Fruit fly (Drosophila melanogaster) whole organism, embryonic: ENCODE measurements around the gene Cad74A.

Source experiments
- Atf6 ChIP-seq: fragments of 200-800 bp; sonication (Bioruptor generic); IDR thresholded peaks from 2 replicates; pipeline ENCODE4 v1.3.6; 2022; ENCODE audit warnings: missing biosample characterization, missing genetic modification characterization
- BtbVII ChIP-seq: fragments of 200-800 bp; sonication (Bioruptor generic); optimal IDR thresholded peaks from 3 replicates; lab custom pipeline; 2017; ENCODE audit warnings: missing biosample characterization, mild to moderate bottlenecking, missing genetic modification characterization
- C15 ChIP-seq: fragments of 200-800 bp; sonication (Bioruptor generic); IDR thresholded peaks from 3 replicates; pipeline ENCODE4 v1.3.6; 2022; ENCODE audit warnings: missing biosample characterization, missing genetic modification characterization
- CG11560 ChIP-seq: fragments of 200-800 bp; sonication (Bioruptor generic); IDR thresholded peaks from 3 replicates; pipeline ENCODE4 v1.3.6; 2022; ENCODE audit warnings: missing biosample characterization, missing genetic modification characterization
- CG12219 ChIP-seq: fragments of 200-800 bp; sonication (Bioruptor generic); optimal IDR thresholded peaks from 3 replicates; lab custom pipeline; 2018; ENCODE audit warnings: missing biosample characterization, mild to moderate bottlenecking, missing genetic modification characterization
- CG12299 ChIP-seq: fragments of 200-800 bp; sonication (Bioruptor generic); optimal IDR thresholded peaks from 2 replicates; lab custom pipeline; 2018; ENCODE audit warnings: missing biosample characterization, mild to moderate bottlenecking, missing genetic modification characterization
- CG1529 ChIP-seq: fragments of 200-800 bp; sonication (Bioruptor generic); optimal IDR thresholded peaks from 3 replicates; lab custom pipeline; 2018; ENCODE audit warnings: missing biosample characterization, missing genetic modification characterization
- CG17829 ChIP-seq: fragments of 200-800 bp; optimal IDR thresholded peaks from 2 replicates; lab custom pipeline; 2019; ENCODE audit warnings: missing biosample characterization, mild to moderate bottlenecking, missing genetic modification characterization, moderate library complexity
- CG18011 ChIP-seq: fragments of 200-800 bp; sonication (Bioruptor generic); optimal IDR thresholded peaks from 2 replicates; lab custom pipeline; 2017; ENCODE audit warnings: missing biosample characterization, missing genetic modification characterization, mild to moderate bottlenecking, moderate library complexity, missing genotype
- CG18262 ChIP-seq: fragments of 200-800 bp; optimal IDR thresholded peaks from 3 replicates; lab custom pipeline; 2019; ENCODE audit warnings: missing biosample characterization, mild to moderate bottlenecking, missing genetic modification characterization, moderate library complexity
- CG18599 ChIP-seq: fragments of 200-800 bp; sonication (Bioruptor generic); optimal IDR thresholded peaks from 3 replicates; lab custom pipeline; 2017; ENCODE audit warnings: missing biosample characterization, missing genetic modification characterization, mild to moderate bottlenecking, moderate library complexity, missing genetic modification reagents
- CG18764 ChIP-seq: fragments of 200-800 bp; sonication (Bioruptor generic); optimal IDR thresholded peaks from 3 replicates; lab custom pipeline; 2016; ENCODE audit warnings: missing biosample characterization, missing genetic modification characterization
- CG2199 ChIP-seq: fragments of 200-800 bp; sonication (Bioruptor generic); IDR thresholded peaks from 3 replicates; pipeline ENCODE4 v1.3.6; 2022; ENCODE audit warnings: missing biosample characterization, missing genetic modification characterization
- CG2712 ChIP-seq: fragments of 200-800 bp; optimal IDR thresholded peaks from 3 replicates; lab custom pipeline; 2019; ENCODE audit warnings: missing biosample characterization, mild to moderate bottlenecking, missing genetic modification characterization, moderate library complexity
- CG3995 ChIP-seq: fragments of 200-800 bp; sonication (Bioruptor generic); optimal IDR thresholded peaks from 3 replicates; lab custom pipeline; 2016; ENCODE audit warnings: missing biosample characterization, missing genetic modification characterization
- CG6254 ChIP-seq: fragments of 200-800 bp; sonication (Bioruptor generic); optimal IDR thresholded peaks from 3 replicates; lab custom pipeline; 2017; ENCODE audit warnings: mild to moderate bottlenecking, missing biosample characterization, missing genetic modification reagents, missing genetic modification characterization
- CG6791 ChIP-seq: fragments of 200-800 bp; sonication (Bioruptor generic); IDR thresholded peaks from 3 replicates; pipeline ENCODE4 v1.3.6; 2022; ENCODE audit warnings: missing biosample characterization, missing genetic modification characterization; ENCODE audit not compliant: partially characterized antibody
- CG7987 ChIP-seq: fragments of 200-800 bp; sonication (Bioruptor generic); optimal IDR thresholded peaks from 2 replicates; lab custom pipeline; 2018; ENCODE audit warnings: missing biosample characterization, mild to moderate bottlenecking, missing genetic modification characterization, moderate library complexity
- CG8388 ChIP-seq: fragments of 200-800 bp; sonication (Bioruptor generic); optimal IDR thresholded peaks from 2 replicates; lab custom pipeline; 2019; ENCODE audit warnings: missing biosample characterization, mild to moderate bottlenecking, missing genetic modification characterization, moderate library complexity
- CG8478 ChIP-seq: fragments of >200 bp; optimal IDR thresholded peaks from 2 replicates; lab custom pipeline; 2018
- CTCF ChIP-seq: fragments of 200-800 bp; sonication (Bioruptor generic); optimal IDR thresholded peaks from 2 replicates; lab custom pipeline; 2017; ENCODE audit warnings: missing biosample characterization, mild to moderate bottlenecking, missing genetic modification characterization, moderate library complexity
- Dll ChIP-seq: fragments of 200-800 bp; sonication (Bioruptor generic); IDR thresholded peaks from 4 replicates; pipeline ENCODE4 v1.3.6; 2022; ENCODE audit warnings: missing biosample characterization, missing genetic modification characterization; ENCODE audit not compliant: partially characterized antibody
- E2f1 ChIP-seq: fragments of 200-800 bp; sonication (Bioruptor generic); IDR thresholded peaks from 2 replicates; pipeline ENCODE4 v1.3.6; 2022; ENCODE audit warnings: missing biosample characterization, missing genetic modification characterization
- ERR ChIP-seq: fragments of 200-800 bp; sonication (Bioruptor generic); optimal IDR thresholded peaks from 2 replicates; lab custom pipeline; 2016; ENCODE audit warnings: missing biosample characterization, missing genetic modification characterization
- Fer1 ChIP-seq: fragments of 200-800 bp; sonication (Bioruptor generic); optimal IDR thresholded peaks from 2 replicates; lab custom pipeline; 2017; ENCODE audit warnings: missing biosample characterization, mild to moderate bottlenecking, missing genetic modification characterization
- GATAe ChIP-seq: fragments of 200-800 bp; sonication (Bioruptor generic); conservative IDR thresholded peaks from 2 replicates; pipeline ENCODE4 v1.3.6; 2022; ENCODE audit warnings: missing biosample characterization, missing genetic modification characterization
- HmgD ChIP-seq: fragments of 200-800 bp; sonication (Bioruptor generic); optimal IDR thresholded peaks from 3 replicates; lab custom pipeline; 2016; ENCODE audit warnings: missing biosample characterization, missing genetic modification characterization
- Hmr ChIP-seq: fragments of 200-800 bp; sonication (Bioruptor generic); optimal IDR thresholded peaks from 3 replicates; lab custom pipeline; 2017; ENCODE audit warnings: mild to moderate bottlenecking, missing biosample characterization, missing genetic modification reagents, missing genetic modification characterization
- Lhr ChIP-seq: fragments of 200-800 bp; sonication (Bioruptor generic); optimal IDR thresholded peaks from 3 replicates; lab custom pipeline; 2017; ENCODE audit warnings: mild to moderate bottlenecking, missing biosample characterization, missing genetic modification reagents, missing genetic modification characterization
- Mad ChIP-seq: fragments of 200-800 bp; sonication (Bioruptor generic); optimal IDR thresholded peaks from 2 replicates; lab custom pipeline; 2016; ENCODE audit warnings: missing biosample characterization, missing genetic modification characterization
- Optix ChIP-seq: fragments of 200-800 bp; sonication (Bioruptor generic); IDR thresholded peaks from 3 replicates; pipeline ENCODE4 v1.3.6; 2022; ENCODE audit warnings: missing biosample characterization, missing genetic modification characterization
- Pdp1 ChIP-seq, 2 experiments: fragments of 200-800 bp; sonication (Bioruptor generic); optimal IDR thresholded peaks; 3 replicates each; lab custom pipeline; 2016; ENCODE audit warnings: missing biosample characterization in 2 of 2, missing genetic modification characterization in 2 of 2, mild to moderate bottlenecking in 1 of 2, moderate library complexity in 1 of 2
- Six4 ChIP-seq: fragments of 200-800 bp; sonication (Bioruptor generic); optimal IDR thresholded peaks from 2 replicates; lab custom pipeline; 2016; ENCODE audit warnings: missing biosample characterization, missing genetic modification characterization
- Ssrp ChIP-seq: fragments of 200-800 bp; sonication (Bioruptor generic); optimal IDR thresholded peaks from 2 replicates; lab custom pipeline; 2018; ENCODE audit warnings: missing biosample characterization, mild to moderate bottlenecking, missing genetic modification characterization, moderate library complexity
- chn ChIP-seq: fragments of 200-800 bp; sonication (Bioruptor generic); optimal IDR thresholded peaks from 2 replicates; lab custom pipeline; 2016; ENCODE audit warnings: missing biosample characterization, missing genetic modification characterization
- da ChIP-seq: fragments of 200-800 bp; sonication (Bioruptor generic); optimal IDR thresholded peaks from 2 replicates; lab custom pipeline; 2016; ENCODE audit warnings: missing biosample characterization, missing genetic modification characterization
- dati ChIP-seq: fragments of 200-800 bp; sonication (Bioruptor generic); IDR thresholded peaks from 2 replicates; pipeline ENCODE4 v1.3.6; 2022; ENCODE audit warnings: missing biosample characterization, missing genetic modification characterization
- dm ChIP-seq: fragments of 200-800 bp; sonication (Bioruptor generic); optimal IDR thresholded peaks from 3 replicates; lab custom pipeline; 2016; ENCODE audit warnings: missing biosample characterization, missing genetic modification characterization
- esg ChIP-seq: fragments of 200-800 bp; sonication (Bioruptor generic); conservative IDR thresholded peaks from 2 replicates; pipeline ENCODE4 v1.3.6; 2022; ENCODE audit warnings: missing biosample characterization, missing genetic modification characterization
- gro ChIP-seq: fragments of 200-800 bp; sonication (Bioruptor generic); optimal IDR thresholded peaks from 2 replicates; lab custom pipeline; 2016; ENCODE audit warnings: missing biosample characterization, missing genetic modification characterization
- ham ChIP-seq: fragments of 200-800 bp; sonication (Bioruptor generic); IDR thresholded peaks from 2 replicates; pipeline ENCODE4 v1.3.6; 2022; ENCODE audit warnings: missing biosample characterization, missing genetic modification characterization
- kay ChIP-seq: fragments of 200-800 bp; sonication (Bioruptor generic); optimal IDR thresholded peaks from 2 replicates; lab custom pipeline; 2016; ENCODE audit warnings: missing biosample characterization, missing genetic modification characterization
- lbe ChIP-seq: fragments of 200-800 bp; sonication (Bioruptor generic); optimal IDR thresholded peaks from 2 replicates; lab custom pipeline; 2016; ENCODE audit warnings: missing biosample characterization, mild to moderate bottlenecking, missing genetic modification characterization
- nerfin-2 ChIP-seq: fragments of 200-800 bp; sonication (Bioruptor generic); IDR thresholded peaks from 2 replicates; pipeline ENCODE4 v1.3.6; 2022; ENCODE audit warnings: missing biosample characterization, missing genetic modification characterization; ENCODE audit not compliant: partially characterized antibody
- peb ChIP-seq: fragments of 200-800 bp; sonication (Bioruptor generic); IDR thresholded peaks from 2 replicates; pipeline ENCODE4 v1.3.6; 2022; ENCODE audit warnings: missing biosample characterization, missing genetic modification characterization
- pum ChIP-seq: fragments of 200-800 bp; sonication (Bioruptor generic); optimal IDR thresholded peaks from 2 replicates; lab custom pipeline; 2016; ENCODE audit warnings: missing biosample characterization, missing genetic modification characterization
- slbo ChIP-seq: fragments of 200-800 bp; sonication (Bioruptor generic); IDR thresholded peaks from 2 replicates; pipeline ENCODE4 v1.3.6; 2022; ENCODE audit warnings: missing biosample characterization, missing genetic modification characterization
- sna ChIP-seq: fragments of 200-800 bp; sonication (Bioruptor generic); IDR thresholded peaks from 2 replicates; pipeline ENCODE4 v1.3.6; 2022; ENCODE audit warnings: missing biosample characterization, missing genetic modification characterization; ENCODE audit not compliant: partially characterized antibody
- ssp ChIP-seq: fragments of 200-800 bp; sonication (Bioruptor generic); IDR thresholded peaks from 2 replicates; pipeline ENCODE4 v1.3.6; 2022; ENCODE audit warnings: missing biosample characterization, missing genetic modification characterization
- twi ChIP-seq: fragments of 200-800 bp; optimal IDR thresholded peaks from 2 replicates; lab custom pipeline; 2019; ENCODE audit warnings: missing biosample characterization, mild to moderate bottlenecking, missing genetic modification characterization, moderate library complexity
- vvl ChIP-seq: fragments of 200-800 bp; sonication (Bioruptor generic); IDR thresholded peaks from 2 replicates; pipeline ENCODE4 v1.3.6; 2022; ENCODE audit warnings: missing biosample characterization, missing genetic modification characterization
- zf30C ChIP-seq: fragments of 200-800 bp; sonication (Bioruptor generic); optimal IDR thresholded peaks from 3 replicates; lab custom pipeline; 2018; ENCODE audit warnings: missing biosample characterization, mild to moderate bottlenecking, missing genetic modification characterization

The Cad74A gene

dm6 chr3L:17428779-17429178 lies 49.4 kb upstream of the Cad74A start, which contains the start of gene Gorab (continued):
- TF ChIP-seq nerfin-2 (GFP tag; lab: Robert Waterston, UW): no peak
- peak; percentile 92 for TF ChIP-seq Optix (GFP tag; lab: Robert Waterston, UW)
- peak; percentile 88 for TF ChIP-seq dati
- peak; percentile 85 for TF ChIP-seq CG18764 (GFP tag; lab: Kevin White, UChicago)
- peak; percentile 38 for TF ChIP-seq CG3995 (GFP tag; lab: Kevin White, UChicago)
- TF ChIP-seq CG6791 (GFP tag; lab: Robert Waterston, UW): peak; percentile 52; the same call in 1 of the 3 replicates
- 0 out of 2 replicates have a peak, but pooled peaks have one; percentile 45 for TF ChIP-seq ham (GFP tag; lab: Robert Waterston, UW)
- peak; percentile 67 for TF ChIP-seq CG8388 (GFP tag; lab: Kevin White, UChicago)
- TF ChIP-seq esg (GFP tag; lab: Robert Waterston, UW): peak; percentile 96
- peak; percentile 17 for TF ChIP-seq CTCF
- peak; percentile 92 for TF ChIP-seq Ssrp (tag; lab: Kevin White, UChicago)
- TF ChIP-seq pum (GFP tag; lab: Kevin White, UChicago): peak; percentile 60
- TF ChIP-seq Pdp1 (GFP tag; optimal IDR thresholded peaks at IDR 0.05; lab: Kevin White, UChicago): peak; percentile 76 to 77
- peak; percentile 85 for TF ChIP-seq kay (GFP tag; lab: Kevin White, UChicago)
- TF ChIP-seq CG6254 (GFP tag; lab: Kevin White, UChicago): peak; percentile 51
- TF ChIP-seq Atf6 (GFP tag; lab: Robert Waterston, UW): peak; percentile 87
- TF ChIP-seq CG12219 (GFP tag; lab: Kevin White, UChicago): peak; percentile 26
- TF ChIP-seq CG17829 (tag; lab: Kevin White, UChicago): peak; percentile 92
- peak; percentile 95 for TF ChIP-seq CG2712
- TF ChIP-seq CG1529: peak; percentile 47
- peak; percentile 83; the same call in 2 of the 3 replicates for TF ChIP-seq CG2199
- peak; percentile 98 for TF ChIP-seq slbo (GFP tag; lab: Robert Waterston, UW)
- TF ChIP-seq Six4 (GFP tag; lab: Kevin White, UChicago): peak; percentile 78
- TF ChIP-seq Dll (GFP tag; lab: Robert Waterston, UW): peak; percentile 73
- TF ChIP-seq Fer1 (GFP tag; lab: Kevin White, UChicago): peak; percentile 60
- TF ChIP-seq GATAe (GFP tag; lab: Robert Waterston, UW): peak; percentile 79
- TF ChIP-seq dm (GFP tag; lab: Kevin White, UChicago): peak; percentile 69
- TF ChIP-seq CG18011: peak; percentile 56
- TF ChIP-seq ssp (GFP tag; lab: Robert Waterston, UW): peak; percentile 96
- TF ChIP-seq CG18262: peak; percentile 91
- TF ChIP-seq CG12299 (tag; lab: Kevin White, UChicago): peak; percentile 26
- no peak for TF ChIP-seq zf30C
- TF ChIP-seq CG8478 (lab: Kevin White, UChicago): no peak
- peak; percentile 72 for TF ChIP-seq gro (GFP tag; lab: Kevin White, UChicago)
- peak; percentile 97 for TF ChIP-seq vvl (GFP tag; lab: Robert Waterston, UW)
- TF ChIP-seq HmgD (GFP tag; lab: Kevin White, UChicago): peak; percentile 44
- TF ChIP-seq C15 (GFP tag; lab: Robert Waterston, UW): peak; percentile 86
- peak; percentile 67 for TF ChIP-seq Hmr (GFP tag; lab: Kevin White, UChicago)
- TF ChIP-seq CG7987 (GFP tag; lab: Kevin White, UChicago): peak; percentile 49
- TF ChIP-seq BtbVII: peak; percentile 55
- TF ChIP-seq ERR (GFP tag; lab: Kevin White, UChicago): peak; percentile 32
- peak; percentile 92 for TF ChIP-seq Mad (GFP tag; lab: Kevin White, UChicago)
- TF ChIP-seq E2f1 (GFP tag; lab: Robert Waterston, UW): peak; percentile 96
- TF ChIP-seq sna (GFP tag; lab: Robert Waterston, UW): no peak
- peak; percentile 90 for TF ChIP-seq lbe (GFP tag; lab: Kevin White, UChicago)
- peak; percentile 39 for TF ChIP-seq da (GFP tag; lab: Kevin White, UChicago)
- TF ChIP-seq CG18599 (GFP tag; lab: Kevin White, UChicago): peak; percentile 80
- peak; percentile 93 for TF ChIP-seq CG11560
- TF ChIP-seq Lhr (GFP tag; lab: Kevin White, UChicago): peak; percentile 83
- TF ChIP-seq twi (tag; lab: Kevin White, UChicago): peak; percentile 67
- peak; percentile 90 for TF ChIP-seq chn
- peak; percentile 87 for TF ChIP-seq peb (GFP tag; lab: Robert Waterston, UW)
